Fruit fly (Drosophila melanogaster): ENCODE data around the gene Ccdc39.

Gene Ccdc39

dm6 chr3R:4784622-4785021 is at the start of gene Ccdc39:
Gene Ccdc39, minus strand, starts transcription at chr3R:4784722.
- TF ChIP-seq D1 (tag; optimal IDR thresholded peaks at IDR 0.05) (no peak), CG14655 (GFP tag; optimal IDR thresholded peaks at IDR 0.05) (no peak), CG8301 (tag; optimal IDR thresholded peaks at IDR 0.05) (no peak)

dm6 chr3R:4833636-4834035 is 49.1 kb upstream of the Ccdc39 start:
- TF ChIP-seq CG10348 (GFP tag; IDR thresholded peaks at IDR 0.05) (no peak), CG34367 (tag; optimal IDR thresholded peaks at IDR 0.05) (no peak), rn (GFP tag; IDR thresholded peaks at IDR 0.05) (no peak), CG4496 (GFP tag; IDR thresholded peaks at IDR 0.05) (no peak), Ets98B (GFP tag; IDR thresholded peaks at IDR 0.05) (no peak), CG32121 (GFP tag; IDR thresholded peaks at IDR 0.05) (no peak)

dm6 chr3R:4831197-4831596 is 46.7 kb upstream of the Ccdc39 start, which contains the start of gene CG14659:
Gene CG14659, minus strand, starts transcription at chr3R:4831297.
- TF ChIP-seq Pif1A (GFP tag; optimal IDR thresholded peaks at IDR 0.05), result no peak
- no peak for TF ChIP-seq CG32121 (GFP tag; IDR thresholded peaks at IDR 0.05)
- no peak for TF ChIP-seq EcR (GFP tag; optimal IDR thresholded peaks at IDR 0.05)
- no peak for TF ChIP-seq CG34367 (tag; optimal IDR thresholded peaks at IDR 0.05)
- no peak for TF ChIP-seq CG17806 (tag; optimal IDR thresholded peaks at IDR 0.05)
- TF ChIP-seq D1 (tag; optimal IDR thresholded peaks at IDR 0.05), result no peak
- TF ChIP-seq fd96Ca (GFP tag; IDR thresholded peaks at IDR 0.05), result no peak
- no peak for TF ChIP-seq CG4496 (GFP tag; IDR thresholded peaks at IDR 0.05)
- TF ChIP-seq CG12605 (GFP tag; IDR thresholded peaks at IDR 0.05), result no peak
- no peak for TF ChIP-seq CG8301 (tag; optimal IDR thresholded peaks at IDR 0.05)

- TF ChIP-seq CG8301 (tag; optimal IDR thresholded peaks at IDR 0.05) (no peak), CG17806 (tag; optimal IDR thresholded peaks at IDR 0.05) (no peak), CG13204 (GFP tag; optimal IDR thresholded peaks at IDR 0.05) (no peak), EcR (GFP tag; optimal IDR thresholded peaks at IDR 0.05) (no peak), Ets98B (GFP tag; IDR thresholded peaks at IDR 0.05) (no peak), CG12605 (GFP tag; IDR thresholded peaks at IDR 0.05) (no peak), CG34367 (tag; optimal IDR thresholded peaks at IDR 0.05) (no peak), CG15710 (tag; optimal IDR thresholded peaks at IDR 0.05) (no peak), CG10348 (GFP tag; IDR thresholded peaks at IDR 0.05) (no peak), CG32121 (GFP tag; IDR thresholded peaks at IDR 0.05) (no peak)
These were observed 45.9 kb upstream of the Ccdc39 start, which contains the start of gene CG14658 for dm6 chr3R:4830413-4830812. Gene CG14658, minus strand, starts transcription at chr3R:4830513.

- no peak for TF ChIP-seq Pif1A (GFP tag; optimal IDR thresholded peaks at IDR 0.05)
- TF ChIP-seq CG32121 (GFP tag; IDR thresholded peaks at IDR 0.05), result no peak
- no peak for TF ChIP-seq CG14655 (GFP tag; optimal IDR thresholded peaks at IDR 0.05)
- TF ChIP-seq CG13204 (GFP tag; optimal IDR thresholded peaks at IDR 0.05), result no peak
- no peak for TF ChIP-seq EcR (GFP tag; optimal IDR thresholded peaks at IDR 0.05)
- no peak for TF ChIP-seq rn (GFP tag; IDR thresholded peaks at IDR 0.05)
- no peak for TF ChIP-seq CG34367 (tag; optimal IDR thresholded peaks at IDR 0.05)
- TF ChIP-seq CG4496 (GFP tag; IDR thresholded peaks at IDR 0.05), result no peak
These were observed 40.7 kb upstream of the Ccdc39 start for dm6 chr3R:4825188-4825587.

dm6 chr3R:4821098-4821605 is 36.6 kb upstream of the Ccdc39 start, which contains the start of gene CG14657:
Gene CG14657, minus strand, starts transcription at chr3R:4821432.
- no peak for TF ChIP-seq CG8301 (tag; optimal IDR thresholded peaks at IDR 0.05)
- no peak for TF ChIP-seq CG10348 (GFP tag; IDR thresholded peaks at IDR 0.05)
- no peak for TF ChIP-seq gl (tag; optimal IDR thresholded peaks at IDR 0.05)
- TF ChIP-seq CG34367 (tag; optimal IDR thresholded peaks at IDR 0.05), result no peak
- TF ChIP-seq EcR (GFP tag; optimal IDR thresholded peaks at IDR 0.05), result no peak
- TF ChIP-seq CG17806 (tag; optimal IDR thresholded peaks at IDR 0.05), result no peak
- no peak for TF ChIP-seq CG13204 (GFP tag; optimal IDR thresholded peaks at IDR 0.05)
- no peak for TF ChIP-seq CG12605 (GFP tag; IDR thresholded peaks at IDR 0.05)
- no peak for TF ChIP-seq fd96Ca (GFP tag; IDR thresholded peaks at IDR 0.05)
- TF ChIP-seq CG14655 (GFP tag; optimal IDR thresholded peaks at IDR 0.05), result no peak
- no peak for TF ChIP-seq CG8159 (tag; optimal IDR thresholded peaks at IDR 0.05)
- TF ChIP-seq Pif1A (GFP tag; optimal IDR thresholded peaks at IDR 0.05), result no peak
- no peak for TF ChIP-seq Snoo (tag; optimal IDR thresholded peaks at IDR 0.05)

- TF ChIP-seq CG32121 (GFP tag; IDR thresholded peaks at IDR 0.05) (no peak), CG8159 (tag; optimal IDR thresholded peaks at IDR 0.05) (no peak), rn (GFP tag; IDR thresholded peaks at IDR 0.05) (no peak), CG9948 (tag; optimal IDR thresholded peaks at IDR 0.05) (no peak), CG10348 (GFP tag; IDR thresholded peaks at IDR 0.05) (no peak), CG14655 (GFP tag; optimal IDR thresholded peaks at IDR 0.05) (no peak), fd96Ca (GFP tag; IDR thresholded peaks at IDR 0.05) (no peak)
These were observed 31.5 kb upstream of the Ccdc39 start, which contains the start of gene BBS5 for dm6 chr3R:4816018-4816417. Gene BBS5, plus strand, starts transcription at chr3R:4816318.

- no peak for TF ChIP-seq CG10348 (GFP tag; IDR thresholded peaks at IDR 0.05)
- no peak for TF ChIP-seq Snoo (tag; optimal IDR thresholded peaks at IDR 0.05)
- no peak for TF ChIP-seq fd96Ca (GFP tag; IDR thresholded peaks at IDR 0.05)
These were observed 30.2 kb upstream of the Ccdc39 start for dm6 chr3R:4814677-4815076.
